Worm (Caenorhabditis elegans) whole organism, early embryonic: ENCODE data around the gene ZK666.1.

ENCODE experiments used
- ama-1 ChIP-seq: fragments of 150-350 bp; optimal IDR thresholded peaks from 2 replicates; lab custom pipeline; 2014
- ceh-13 ChIP-seq: fragments of 200-800 bp; sonication (Bioruptor generic); optimal IDR thresholded peaks from 2 replicates; lab custom pipeline; 2018; ENCODE audit warnings: mild to moderate bottlenecking, missing genetic modification characterization, missing compliant biosample characterization
- hnd-1 ChIP-seq: sonication (generic microtip); optimal IDR thresholded peaks from 2 replicates; lab custom pipeline; 2016; ENCODE audit warnings: missing genetic modification characterization, missing compliant biosample characterization
- sea-1 ChIP-seq: fragments of 200-800 bp; sonication (Bioruptor generic); conservative IDR thresholded peaks from 2 replicates; pipeline ENCODE4 v1.3.6; 2022; ENCODE audit warnings: missing genetic modification characterization, missing compliant biosample characterization
- tbx-11 ChIP-seq: fragments of 200-800 bp; sonication (Bioruptor generic); IDR thresholded peaks from 2 replicates; pipeline ENCODE4 v1.3.6; 2022; ENCODE audit warnings: missing genetic modification characterization, missing compliant biosample characterization
- tbx-37 ChIP-seq: fragments of 200-800 bp; sonication (Bioruptor generic); conservative IDR thresholded peaks from 2 replicates; pipeline ENCODE4 v1.3.6; 2022; ENCODE audit warnings: missing genetic modification reagents, missing genetic modification characterization, missing compliant biosample characterization

DNA sequence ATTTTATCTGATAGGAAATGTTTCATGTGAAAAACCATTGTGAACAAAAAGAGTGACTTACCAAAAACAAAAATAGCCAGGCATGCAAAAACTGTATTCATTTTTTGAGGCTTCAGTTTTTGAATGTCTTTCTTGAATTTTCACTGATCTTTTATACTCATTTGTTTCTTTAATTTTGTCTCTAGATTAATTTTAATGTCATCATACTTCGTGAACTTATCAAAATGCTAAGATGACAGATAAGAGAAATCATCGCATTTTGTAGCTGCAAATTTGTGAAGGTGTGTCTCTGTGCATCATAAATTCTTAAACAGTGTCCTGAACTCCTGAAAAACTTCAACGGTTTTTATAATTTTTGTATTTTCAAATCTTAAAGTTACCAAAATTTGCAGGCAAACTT is 4.9 kb upstream of the ZK666.1 start, which contains the start of gene clec-58:
- TF ChIP-seq ama-1 (lab: Kevin White, UChicago) (no peak), sea-1 (GFP tag; lab: Robert Waterston, UW) (no peak), hnd-1 (tag; lab: Kevin White, UChicago) (no peak), tbx-11 (no peak), ceh-13 (no peak), tbx-37 (GFP tag; lab: Robert Waterston, UW) (no peak)
